Worm (Caenorhabditis elegans): ENCODE data around the gene set-2.

DNA sequence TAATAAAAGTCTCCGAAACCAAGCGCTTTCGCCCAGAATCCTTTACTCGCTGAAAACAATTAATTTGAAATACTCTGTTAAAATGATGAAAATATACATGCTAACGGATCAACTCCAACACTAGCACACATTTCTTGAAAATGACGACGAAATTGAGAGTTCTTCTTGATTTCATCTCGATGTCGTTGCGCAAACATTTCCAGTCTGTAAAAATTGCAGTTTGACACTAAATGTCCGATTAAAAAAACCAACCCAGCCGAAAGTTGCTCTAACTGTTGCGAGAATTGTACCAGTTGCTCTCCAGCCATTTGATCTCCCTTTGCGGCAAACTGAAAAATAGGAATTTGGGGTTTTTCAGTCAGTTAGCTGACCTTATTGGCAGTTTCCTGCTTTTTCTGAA is 31.3 kb upstream of the set-2 start:
- TF ChIP-seq sea-2 (GFP tag; optimal IDR thresholded peaks at IDR 0.05) (no peak), ceh-16 (tag; optimal IDR thresholded peaks at IDR 0.05) (no peak), elt-3 (tag; optimal IDR thresholded peaks at IDR 0.05) (no peak), zag-1 (tag; optimal IDR thresholded peaks at IDR 0.05) (no peak), ceh-9 (tag; optimal IDR thresholded peaks at IDR 0.05) (no peak), fos-1 (tag; optimal IDR thresholded peaks at IDR 0.05) (no peak), nhr-77 (tag; optimal IDR thresholded peaks at IDR 0.05) (no peak), unc-39 (tag; optimal IDR thresholded peaks at IDR 0.05) (no peak), skn-1 (tag; optimal IDR thresholded peaks at IDR 0.05) (no peak), nfya-1 (tag; optimal IDR thresholded peaks at IDR 0.05; ENCODE audit: insufficient read depth) (no peak)

All from whole organism, L3 larva.